Worm (Caenorhabditis elegans): ENCODE measurements around the gene T07D1.3.

DNA sequence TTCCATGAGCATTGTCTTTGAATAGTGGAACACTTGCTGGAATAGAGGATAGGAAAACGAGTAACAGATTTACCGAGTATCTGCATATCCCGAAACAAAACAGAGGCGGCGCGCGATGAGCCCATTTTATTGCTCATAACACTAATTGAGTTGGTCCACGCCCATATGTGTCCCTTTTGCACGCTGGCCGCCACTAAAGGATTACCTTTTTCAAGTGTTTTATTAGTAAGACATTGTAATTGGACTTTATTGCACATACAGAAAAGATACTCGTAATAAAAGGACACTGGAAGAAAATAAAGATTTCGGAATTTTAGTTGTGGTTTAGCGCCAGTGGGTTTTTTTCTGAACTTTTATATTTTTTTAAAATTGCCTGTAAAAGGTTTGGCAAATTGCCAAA is 29.9 kb downstream of the T07D1.3 start, which contains the start of gene hlh-15:
- no peak for TF ChIP-seq pha-4 (GFP tag; IDR thresholded peaks at IDR 0.05)
- TF ChIP-seq pha-4 (tag; optimal IDR thresholded peaks at IDR 0.05): no peak
- no peak for TF ChIP-seq skn-1 (tag; optimal IDR thresholded peaks at IDR 0.05)
- TF ChIP-seq nhr-77 (tag; optimal IDR thresholded peaks at IDR 0.05): no peak
- no peak for TF ChIP-seq mep-1 (tag; optimal IDR thresholded peaks at IDR 0.05)
- no peak for TF ChIP-seq rbr-2 (tag; optimal IDR thresholded peaks at IDR 0.05)
- no peak for TF ChIP-seq dve-1 (tag; optimal IDR thresholded peaks at IDR 0.05; ENCODE audit: insufficient read depth)
- no peak for TF ChIP-seq mdl-1 (tag; optimal IDR thresholded peaks at IDR 0.05)
- no peak for TF ChIP-seq egl-27 (tag; optimal IDR thresholded peaks at IDR 0.05)
- TF ChIP-seq lin-13 (GFP tag; optimal IDR thresholded peaks at IDR 0.05): no peak
- no peak for TF ChIP-seq Y5F2A.4 (GFP tag; optimal IDR thresholded peaks at IDR 0.05)
- TF ChIP-seq aly-2 (tag; optimal IDR thresholded peaks at IDR 0.05): no peak
- no peak for TF ChIP-seq pqm-1 (tag; optimal IDR thresholded peaks at IDR 0.05)

All from whole organism, L4 larva.